Worm (Caenorhabditis elegans) whole organism, late embryonic: ENCODE data around the gene sre-20.

Experiments
- ceh-34 ChIP-seq: sonication (generic microtip); optimal IDR thresholded peaks from 2 replicates; lab custom pipeline; 2016; ENCODE audit warnings: mild to moderate bottlenecking, missing genetic modification characterization, missing compliant biosample characterization
- ets-4 ChIP-seq: sonication (generic microtip); optimal IDR thresholded peaks from 2 replicates; lab custom pipeline; 2016; ENCODE audit warnings: missing genetic modification characterization, missing compliant biosample characterization
- fkh-6 ChIP-seq: sonication (generic microtip); optimal IDR thresholded peaks from 2 replicates; lab custom pipeline; 2016; ENCODE audit warnings: missing genetic modification characterization, missing compliant biosample characterization
- nfya-1 ChIP-seq: sonication (generic microtip); optimal IDR thresholded peaks from 2 replicates; lab custom pipeline; 2017; ENCODE audit warnings: missing genetic modification characterization, mild to moderate bottlenecking, missing compliant biosample characterization, antibody characterized with exemption, moderate library complexity
- pax-1 ChIP-seq: fragments of 150-350 bp; optimal IDR thresholded peaks from 2 replicates; lab custom pipeline; 2014; ENCODE audit warnings: missing biosample characterization, missing genetic modification characterization
- pha-2 ChIP-seq: sonication (generic microtip); optimal IDR thresholded peaks from 2 replicates; lab custom pipeline; 2017; ENCODE audit warnings: mild to moderate bottlenecking, missing genetic modification characterization, missing compliant biosample characterization
- sdc-2 ChIP-seq: sonication (generic microtip); optimal IDR thresholded peaks from 2 replicates; lab custom pipeline; 2016; ENCODE audit warnings: missing genotype, missing genetic modification characterization, missing compliant biosample characterization
- tbx-2 ChIP-seq: sonication (generic microtip); optimal IDR thresholded peaks from 2 replicates; lab custom pipeline; 2016; ENCODE audit warnings: missing genetic modification characterization, missing compliant biosample characterization
- unc-42 ChIP-seq: sonication (generic microtip); optimal IDR thresholded peaks from 2 replicates; lab custom pipeline; 2016; ENCODE audit warnings: missing genotype, missing genetic modification characterization, missing compliant biosample characterization

DNA sequence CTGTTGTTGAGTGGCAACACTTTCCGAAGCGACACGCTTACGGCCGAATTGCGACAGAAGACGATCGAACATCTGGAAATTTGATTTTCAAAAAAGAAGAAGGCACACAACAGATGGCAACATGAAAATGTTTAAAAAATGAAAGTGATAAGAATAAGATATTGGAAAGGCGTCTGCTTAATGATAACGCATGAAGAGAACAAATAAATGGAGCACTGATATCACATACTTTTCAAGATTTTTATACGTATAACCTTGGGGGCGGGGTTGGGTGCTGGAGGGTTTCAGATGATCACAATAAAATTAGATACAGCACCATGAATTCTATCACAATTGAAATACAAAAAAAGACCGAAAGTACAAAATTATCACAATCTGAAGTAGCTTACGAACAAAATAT lies 39.8 kb downstream of the sre-20 start, which contains the start of gene C15C8.7:
- TF ChIP-seq pax-1 (tag; lab: Kevin White, UChicago) (no peak), pha-2 (no peak), fkh-6 (tag; lab: Kevin White, UChicago) (no peak), ceh-34 (tag; lab: Kevin White, UChicago) (no peak), tbx-2 (no peak), ets-4 (no peak), nfya-1 (tag; lab: Kevin White, UChicago) (no peak), sdc-2 (tag; lab: Kevin White, UChicago) (no peak), unc-42 (tag; lab: Kevin White, UChicago) (no peak)
